Worm (Caenorhabditis elegans): ENCODE results near the gene pan-1.

pan-1 gene

DNA sequence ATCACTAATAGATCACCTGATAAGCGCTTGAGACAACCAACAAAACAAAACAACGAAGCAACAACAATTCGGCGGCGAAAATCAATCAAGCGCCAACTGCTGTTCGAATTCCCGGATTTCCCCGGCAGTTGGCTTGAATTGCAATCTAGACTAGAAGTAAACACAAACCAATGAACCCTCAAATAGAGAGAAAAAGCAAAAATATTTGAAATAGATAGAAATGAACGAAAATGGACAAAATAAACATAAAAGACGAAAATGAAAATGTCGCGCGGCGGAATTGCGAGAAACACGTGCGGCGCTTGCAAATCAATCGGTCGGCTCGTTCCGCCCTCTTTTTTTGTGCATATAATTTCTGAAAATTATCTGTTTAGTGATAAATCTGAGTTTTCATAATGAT, 5.9 kb downstream of the pan-1 start, which contains the start of gene idhg-1 (continued):
- TF ChIP-seq ceh-63 (GFP tag; optimal IDR thresholded peaks at IDR 0.05) (no peak), lin-13 (GFP tag; optimal IDR thresholded peaks at IDR 0.05) (peak; percentile 41), aly-2 (tag; optimal IDR thresholded peaks at IDR 0.05) (no peak), pax-3 (tag; optimal IDR thresholded peaks at IDR 0.05) (peak; percentile 7), nhr-71 (tag; optimal IDR thresholded peaks at IDR 0.05) (peak; percentile 80), lsy-2 (tag; optimal IDR thresholded peaks at IDR 0.05) (peak; percentile 71 to 74), zip-4 (GFP tag; optimal IDR thresholded peaks at IDR 0.05) (no peak), Y116A8C.19 (tag; optimal IDR thresholded peaks at IDR 0.05; ENCODE audit: borderline replicate concordance) (no peak), nhr-12 (tag; optimal IDR thresholded peaks at IDR 0.05) (no peak), pag-3 (tag; optimal IDR thresholded peaks at IDR 0.05; ENCODE audit: borderline replicate concordance, insufficient read depth) (no peak), ces-1 (GFP tag; optimal IDR thresholded peaks at IDR 0.05) (no peak), unc-130 (tag; optimal IDR thresholded peaks at IDR 0.05) (peak; percentile 61), mep-1 (tag; optimal IDR thresholded peaks at IDR 0.05) (peak; percentile 59), ceh-88 (GFP tag; IDR thresholded peaks at IDR 0.05) (peak; percentile 26; the same call in 1 of the 2 replicates), nhr-76 (tag; optimal IDR thresholded peaks at IDR 0.05) (no peak), efl-3 (GFP tag; optimal IDR thresholded peaks at IDR 0.05) (no peak), nhr-237 (tag; optimal IDR thresholded peaks at IDR 0.05) (no peak), elt-2 (tag; optimal IDR thresholded peaks at IDR 0.05) (peak; percentile 67), rnt-1 (tag; optimal IDR thresholded peaks at IDR 0.05) (peak; percentile 60), vab-15 (tag; optimal IDR thresholded peaks at IDR 0.05) (peak; percentile 3), efl-1 (optimal IDR thresholded peaks at IDR 0.05) (peak; percentile 48 to 65), efl-1 (GFP tag; optimal IDR thresholded peaks at IDR 0.05 in 1 of 2) (peak; percentile 38 to 96), jun-1 (tag; optimal IDR thresholded peaks at IDR 0.05) (no peak), mab-9 (GFP tag; IDR thresholded peaks at IDR 0.05) (no peak), xbp-1 (tag; optimal IDR thresholded peaks at IDR 0.05) (peak; percentile 71), ztf-11 (tag; optimal IDR thresholded peaks at IDR 0.05) (peak in 1 of 2 experiments; percentile 55), isw-1 (GFP tag; IDR thresholded peaks at IDR 0.05) (no peak; the same call in none of the 2 replicates), aha-1 (tag; optimal IDR thresholded peaks at IDR 0.05) (no peak), dpl-1 (GFP tag; optimal IDR thresholded peaks at IDR 0.05) (peak; percentile 47 to 61 (median 58)), snu-23 (GFP tag; optimal IDR thresholded peaks at IDR 0.05) (peak; percentile 85), lin-15B (tag; optimal IDR thresholded peaks at IDR 0.05) (peak; percentile 4)

DNA sequence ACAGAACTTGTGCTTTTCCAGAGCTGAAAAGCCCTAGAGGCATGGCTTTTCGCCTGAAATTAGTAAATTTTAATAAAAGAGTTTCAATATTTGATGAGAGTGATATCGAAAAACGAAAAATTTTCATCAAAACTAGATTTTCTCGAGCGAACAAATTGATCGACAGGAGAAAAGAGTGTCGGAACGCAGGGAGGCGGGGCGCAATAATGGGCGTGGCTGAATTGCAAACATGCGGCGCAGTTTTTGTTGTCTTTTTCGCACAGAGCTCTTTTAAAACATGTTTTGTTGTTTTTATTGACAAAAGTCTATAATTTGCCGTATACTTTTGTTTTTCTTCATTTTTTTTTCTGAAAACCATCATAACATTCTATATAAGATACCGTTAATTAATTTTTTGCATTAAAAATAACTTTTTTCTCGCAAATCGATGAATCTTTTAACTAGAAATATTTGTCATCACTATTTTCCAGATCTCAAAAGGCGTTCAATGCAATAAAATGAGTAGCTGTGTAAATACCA, 15.9 kb downstream of the pan-1 start, which contains the start of the genes sel-5 and wdr-48:
Gene sel-5 (minus strand): TSS at position 53 of the 519 bp plus-strand sequence.
Gene wdr-48 (plus strand): TSS at position 469 of the 519 bp plus-strand sequence.
- TF ChIP-seq nhr-47 (tag; optimal IDR thresholded peaks at IDR 0.05) (peak; percentile 39), ets-5 (GFP tag; IDR thresholded peaks at IDR 0.05) (no peak), tlp-1 (tag; optimal IDR thresholded peaks at IDR 0.05) (no peak), hpl-2 (GFP tag; optimal IDR thresholded peaks at IDR 0.05) (no peak), egl-13 (tag; optimal IDR thresholded peaks at IDR 0.05) (no peak), lsy-2 (tag; optimal IDR thresholded peaks at IDR 0.05) (peak; percentile 53 to 59), egl-27 (tag; optimal IDR thresholded peaks at IDR 0.05) (no peak), hlh-17 (GFP tag; optimal IDR thresholded peaks at IDR 0.05; ENCODE audit: borderline replicate concordance) (no peak), Y116A8C.19 (tag; optimal IDR thresholded peaks at IDR 0.05; ENCODE audit: borderline replicate concordance) (no peak), unc-98 (GFP tag; IDR thresholded peaks at IDR 0.05) (no peak), sup-37 (GFP tag; optimal IDR thresholded peaks at IDR 0.05) (no peak), tbx-2 (tag; optimal IDR thresholded peaks at IDR 0.05) (no peak), nhr-20 (tag; optimal IDR thresholded peaks at IDR 0.05) (peak; percentile 36), lin-39 (tag; optimal IDR thresholded peaks at IDR 0.05) (no peak), unc-86 (tag; optimal IDR thresholded peaks at IDR 0.05) (no peak), hlh-4 (tag; optimal IDR thresholded peaks at IDR 0.05) (no peak), mep-1 (tag; optimal IDR thresholded peaks at IDR 0.05) (peak; percentile 37), pax-3 (tag; optimal IDR thresholded peaks at IDR 0.05) (no peak), sox-4 (tag; optimal IDR thresholded peaks at IDR 0.05) (no peak), aly-2 (tag; optimal IDR thresholded peaks at IDR 0.05) (no peak), nhr-28 (tag; optimal IDR thresholded peaks at IDR 0.05) (no peak), elt-3 (tag; optimal IDR thresholded peaks at IDR 0.05) (peak in 1 of 6 experiments; percentile 23), nhr-71 (tag; optimal IDR thresholded peaks at IDR 0.05) (peak; percentile 33), alr-1 (tag; optimal IDR thresholded peaks at IDR 0.05; ENCODE audit: borderline replicate concordance) (no peak), ceh-88 (GFP tag; IDR thresholded peaks at IDR 0.05) (no peak), grh-1 (GFP tag; IDR thresholded peaks at IDR 0.05) (no peak), zag-1 (tag; optimal IDR thresholded peaks at IDR 0.05) (no peak)

Measured in whole organism, L1 larva.